Worm (Caenorhabditis elegans): Measurements from ENCODE around the gene gcy-14.

Gene gcy-14

ce11 chrV:14868181-14868580, at the start of gene gcy-14:
Gene gcy-14 (minus strand): TSS chrV:14868281.
- no peak for TF ChIP-seq C38D4.7 (GFP tag; optimal IDR thresholded peaks at IDR 0.05)
- no peak for TF ChIP-seq ceh-2 (tag; optimal IDR thresholded peaks at IDR 0.05)
- no peak for TF ChIP-seq elt-2 (tag; optimal IDR thresholded peaks at IDR 0.05)
- TF ChIP-seq pros-1 (tag; optimal IDR thresholded peaks at IDR 0.05): no peak
- TF ChIP-seq ceh-48 (tag; optimal IDR thresholded peaks at IDR 0.05): no peak
- TF ChIP-seq hlh-30 (tag; optimal IDR thresholded peaks at IDR 0.05; ENCODE audit: insufficient read depth): no peak
- no peak for TF ChIP-seq ceh-6 (GFP tag; optimal IDR thresholded peaks at IDR 0.05)
- no peak for TF ChIP-seq unc-55 (GFP tag; optimal IDR thresholded peaks at IDR 0.05)
- no peak for TF ChIP-seq Y22D7AL.16 (tag; optimal IDR thresholded peaks at IDR 0.05)
- no peak for TF ChIP-seq eyg-1 (tag; optimal IDR thresholded peaks at IDR 0.05)
- TF ChIP-seq nhr-11 (tag; optimal IDR thresholded peaks at IDR 0.05): no peak
- no peak for TF ChIP-seq che-1 (tag; optimal IDR thresholded peaks at IDR 0.05)
- TF ChIP-seq unc-3 (GFP tag; conservative IDR thresholded peaks at IDR 0.05): no peak
- TF ChIP-seq unc-3 (tag; optimal IDR thresholded peaks at IDR 0.05): no peak
- no peak for TF ChIP-seq ceh-18 (tag; optimal IDR thresholded peaks at IDR 0.05)
- TF ChIP-seq ref-2 (tag; optimal IDR thresholded peaks at IDR 0.05): no peak

- TF ChIP-seq eyg-1 (tag; optimal IDR thresholded peaks at IDR 0.05): no peak
- no peak for TF ChIP-seq unc-55 (GFP tag; optimal IDR thresholded peaks at IDR 0.05)
- TF ChIP-seq sdc-2 (tag; optimal IDR thresholded peaks at IDR 0.05): no peak
- TF ChIP-seq ceh-19 (GFP tag; optimal IDR thresholded peaks at IDR 0.05): no peak
- no peak for TF ChIP-seq pag-3 (tag; optimal IDR thresholded peaks at IDR 0.05; ENCODE audit: borderline replicate concordance)
- no peak for TF ChIP-seq fax-1 (tag; optimal IDR thresholded peaks at IDR 0.05)
- no peak for TF ChIP-seq pros-1 (tag; optimal IDR thresholded peaks at IDR 0.05)
- TF ChIP-seq ahr-1 (tag; optimal IDR thresholded peaks at IDR 0.05): no peak
Observed at ce11 chrV:14915599-14915998, 47.5 kb upstream of the gcy-14 start, which contains the start of gene H12D21.11. Gene H12D21.11 (plus strand): TSS chrV:14915899.

- no peak for TF ChIP-seq pros-1 (tag; optimal IDR thresholded peaks at IDR 0.05)
- no peak for TF ChIP-seq ceh-48 (tag; optimal IDR thresholded peaks at IDR 0.05)
- TF ChIP-seq Y22D7AL.16 (tag; optimal IDR thresholded peaks at IDR 0.05): no peak
- TF ChIP-seq ceh-9 (tag; optimal IDR thresholded peaks at IDR 0.05): no peak
- TF ChIP-seq pha-4 (tag; optimal IDR thresholded peaks at IDR 0.05): no peak
- TF ChIP-seq eyg-1 (tag; optimal IDR thresholded peaks at IDR 0.05): no peak
- TF ChIP-seq nfya-1 (tag; optimal IDR thresholded peaks at IDR 0.05): no peak
- no peak for TF ChIP-seq unc-86 (tag; optimal IDR thresholded peaks at IDR 0.05)
- no peak for TF ChIP-seq syd-9 (tag; optimal IDR thresholded peaks at IDR 0.05)
- no peak for TF ChIP-seq ceh-2 (tag; optimal IDR thresholded peaks at IDR 0.05)
- TF ChIP-seq K09A11.1 (tag; optimal IDR thresholded peaks at IDR 0.05; ENCODE audit: insufficient read depth): no peak
- TF ChIP-seq ttx-3 (tag; optimal IDR thresholded peaks at IDR 0.05): no peak
- TF ChIP-seq ceh-45 (GFP tag; IDR thresholded peaks at IDR 0.05): no peak
- TF ChIP-seq ztf-16 (tag; optimal IDR thresholded peaks at IDR 0.05): no peak
Observed at ce11 chrV:14910758-14911157, 42.7 kb upstream of the gcy-14 start.

- TF ChIP-seq pha-4 (tag; optimal IDR thresholded peaks at IDR 0.05): no peak
- peak; percentile 16 for TF ChIP-seq unc-55 (GFP tag; optimal IDR thresholded peaks at IDR 0.05)
- TF ChIP-seq ceh-18 (tag; optimal IDR thresholded peaks at IDR 0.05): peak; percentile 41
- no peak for TF ChIP-seq pax-1 (tag; optimal IDR thresholded peaks at IDR 0.05)
- TF ChIP-seq zip-5 (tag; optimal IDR thresholded peaks at IDR 0.05): no peak
- TF ChIP-seq fax-1 (tag; optimal IDR thresholded peaks at IDR 0.05): no peak
- TF ChIP-seq unc-42 (tag; optimal IDR thresholded peaks at IDR 0.05): no peak
Observed at ce11 chrV:14909331-14909835, 41.3 kb upstream of the gcy-14 start, which contains the start of gene H12D21.9. Gene H12D21.9 (minus strand): TSS chrV:14909478.

ce11 chrV:14907445-14907844, 39.4 kb upstream of the gcy-14 start:
- TF ChIP-seq nfya-1 (tag; optimal IDR thresholded peaks at IDR 0.05): no peak
- no peak for TF ChIP-seq unc-42 (tag; optimal IDR thresholded peaks at IDR 0.05)
- TF ChIP-seq hlh-13 (GFP tag; optimal IDR thresholded peaks at IDR 0.05): no peak
- TF ChIP-seq sox-2 (GFP tag; IDR thresholded peaks at IDR 0.05): no peak
- TF ChIP-seq T23F11.4 (GFP tag; optimal IDR thresholded peaks at IDR 0.05): no peak
- TF ChIP-seq odd-2 (tag; optimal IDR thresholded peaks at IDR 0.05): no peak
- TF ChIP-seq unc-55 (GFP tag; optimal IDR thresholded peaks at IDR 0.05): no peak
